In the genomic region with DNA sequence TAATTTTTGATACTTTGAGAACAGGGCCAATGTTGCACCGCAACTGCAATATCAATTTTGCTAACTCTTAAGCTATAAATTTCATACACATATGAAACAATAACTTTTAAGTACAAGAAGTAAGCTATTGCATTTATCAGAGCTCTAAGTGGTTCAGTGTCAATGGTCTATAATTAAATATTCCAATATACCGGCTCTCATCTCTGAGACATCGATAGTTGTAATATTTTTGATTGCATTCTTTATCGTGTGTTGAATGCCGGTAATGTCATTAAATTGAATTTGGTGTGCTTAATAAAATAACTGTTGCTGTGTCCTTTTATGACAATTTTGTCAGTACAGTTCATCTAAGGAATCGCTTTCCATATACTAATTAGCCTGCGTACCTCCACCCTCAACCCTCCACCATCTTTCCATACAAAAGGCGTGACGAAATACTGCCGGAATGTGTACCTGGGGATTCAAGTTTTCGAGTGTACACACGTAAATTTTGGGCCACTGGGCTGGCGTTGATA, we compare ENCODE assay signal across 1 fruit fly cellular context.
TF ChIP-seq lines count a peak whose summit lies in the region.

A gene (plus strand): TSS at position 238 of the 515 bp plus-strand sequence.

TF ChIP-seq in whole organism, embryonic, 481 proteins besides CTCF, POLR2A, EP300 and RAD21 (continued from another document and continues in another):
- TF ChIP-seq CG4328 (GFP tag; optimal IDR thresholded peaks at IDR 0.05; lab: Kevin White, UChicago): no peak
- TF ChIP-seq pan (optimal IDR thresholded peaks at IDR 0.05; lab: Kevin White, UChicago): no peak
- TF ChIP-seq pan (GFP tag; optimal IDR thresholded peaks at IDR 0.05 in 1 of 2, IDR thresholded peaks at IDR 0.05 in 1 of 2): no peak
- TF ChIP-seq nom (GFP tag; optimal IDR thresholded peaks at IDR 0.05; lab: Kevin White, UChicago): peak; percentile 25
- TF ChIP-seq CG10209 (GFP tag; optimal IDR thresholded peaks at IDR 0.05; lab: Kevin White, UChicago): no peak
- no peak for TF ChIP-seq CG6813 (GFP tag; optimal IDR thresholded peaks at IDR 0.05; lab: Kevin White, UChicago)
- no peak for TF ChIP-seq Fer1 (GFP tag; optimal IDR thresholded peaks at IDR 0.05; lab: Kevin White, UChicago)
- no peak for TF ChIP-seq ranshi (GFP tag; IDR thresholded peaks at IDR 0.05; lab: Robert Waterston, UW)
- no peak for TF ChIP-seq Nf-YA (GFP tag; IDR thresholded peaks at IDR 0.05; lab: Robert Waterston, UW)
- no peak for TF ChIP-seq Hey (tag; optimal IDR thresholded peaks at IDR 0.05; lab: Kevin White, UChicago)
- TF ChIP-seq Blimp-1 (GFP tag; optimal IDR thresholded peaks at IDR 0.05; lab: Kevin White, UChicago): no peak
- no peak for TF ChIP-seq insv (GFP tag; optimal IDR thresholded peaks at IDR 0.05; lab: Kevin White, UChicago)
- no peak for TF ChIP-seq CG12104 (GFP tag; optimal IDR thresholded peaks at IDR 0.05; lab: Kevin White, UChicago)
- TF ChIP-seq Dfd (GFP tag; optimal IDR thresholded peaks at IDR 0.05; lab: Kevin White, UChicago): peak in 1 of 2 experiments; percentile 69
- TF ChIP-seq CG9797 (GFP tag; optimal IDR thresholded peaks at IDR 0.05; lab: Kevin White, UChicago): no peak
- TF ChIP-seq hbn (GFP tag; IDR thresholded peaks at IDR 0.05; lab: Robert Waterston, UW; ENCODE audit: partially characterized antibody): no peak
- no peak for TF ChIP-seq Kr (GFP tag; optimal IDR thresholded peaks at IDR 0.05; lab: Kevin White, UChicago)
- peak; percentile 83 for TF ChIP-seq row (GFP tag; IDR thresholded peaks at IDR 0.05; lab: Robert Waterston, UW)
- TF ChIP-seq CG4360 (GFP tag; IDR thresholded peaks at IDR 0.05; lab: Robert Waterston, UW): no peak
- TF ChIP-seq h (optimal IDR thresholded peaks at IDR 0.05; lab: Kevin White, UChicago): no peak
- no peak for TF ChIP-seq NfI (GFP tag; optimal IDR thresholded peaks at IDR 0.05; lab: Kevin White, UChicago)
- TF ChIP-seq TFAM (GFP tag; optimal IDR thresholded peaks at IDR 0.05; lab: Kevin White, UChicago): no peak
- peak; percentile 99 for TF ChIP-seq CG30020 (tag; optimal IDR thresholded peaks at IDR 0.05; lab: Kevin White, UChicago)
- no peak for TF ChIP-seq ase (GFP tag; IDR thresholded peaks at IDR 0.05; lab: Robert Waterston, UW)
- TF ChIP-seq nerfin-1 (tag; optimal IDR thresholded peaks at IDR 0.05; lab: Kevin White, UChicago): peak; percentile 99
- no peak for TF ChIP-seq twi (tag; optimal IDR thresholded peaks at IDR 0.05; lab: Kevin White, UChicago)
- peak; percentile 32 for TF ChIP-seq CG8290 (GFP tag; optimal IDR thresholded peaks at IDR 0.05; lab: Kevin White, UChicago)
- TF ChIP-seq CG8290 (tag; optimal IDR thresholded peaks at IDR 0.05; lab: Kevin White, UChicago): peak in 1 of 2 experiments; percentile 72
- no peak for TF ChIP-seq Hand (GFP tag; optimal IDR thresholded peaks at IDR 0.05; lab: Kevin White, UChicago)
- TF ChIP-seq ash1 (GFP tag; optimal IDR thresholded peaks at IDR 0.05; lab: Kevin White, UChicago): no peak
- TF ChIP-seq CG12155 (GFP tag; optimal IDR thresholded peaks at IDR 0.05; lab: Kevin White, UChicago): no peak
- no peak for TF ChIP-seq zf30C (GFP tag; optimal IDR thresholded peaks at IDR 0.05; lab: Kevin White, UChicago)
- no peak for TF ChIP-seq CG8281 (tag; optimal IDR thresholded peaks at IDR 0.05; lab: Kevin White, UChicago)
- TF ChIP-seq CG10462 (GFP tag; optimal IDR thresholded peaks at IDR 0.05; lab: Kevin White, UChicago): no peak
- no peak for TF ChIP-seq seq (GFP tag; IDR thresholded peaks at IDR 0.05; lab: Robert Waterston, UW)
- no peak for TF ChIP-seq CG6854 (GFP tag; optimal IDR thresholded peaks at IDR 0.05; lab: Kevin White, UChicago)
- TF ChIP-seq C15 (GFP tag; IDR thresholded peaks at IDR 0.05; lab: Robert Waterston, UW): no peak
- peak; percentile 98 for TF ChIP-seq CG1024 (GFP tag; IDR thresholded peaks at IDR 0.05; lab: Robert Waterston, UW)
- no peak for TF ChIP-seq Doc2 (GFP tag; IDR thresholded peaks at IDR 0.05; lab: Robert Waterston, UW)
- no peak for TF ChIP-seq CrebB (tag; optimal IDR thresholded peaks at IDR 0.05; lab: Kevin White, UChicago)
- no peak for TF ChIP-seq lab (GFP tag; optimal IDR thresholded peaks at IDR 0.05; lab: Kevin White, UChicago)
- no peak for TF ChIP-seq repo (GFP tag; optimal IDR thresholded peaks at IDR 0.05; lab: Kevin White, UChicago)
- TF ChIP-seq CG31441 (GFP tag; IDR thresholded peaks at IDR 0.05; lab: Robert Waterston, UW): no peak
- TF ChIP-seq Dek (tag; optimal IDR thresholded peaks at IDR 0.05; lab: Kevin White, UChicago): no peak
- no peak for TF ChIP-seq CG12942 (GFP tag; optimal IDR thresholded peaks at IDR 0.05; lab: Kevin White, UChicago)
- TF ChIP-seq slp2 (GFP tag; optimal IDR thresholded peaks at IDR 0.05; lab: Kevin White, UChicago): no peak
- peak; percentile 77 for TF ChIP-seq BEAF-32 (GFP tag; optimal IDR thresholded peaks at IDR 0.05; lab: Kevin White, UChicago)
- no peak for TF ChIP-seq Lim3 (GFP tag; IDR thresholded peaks at IDR 0.05; lab: Robert Waterston, UW)
- TF ChIP-seq tap (tag; optimal IDR thresholded peaks at IDR 0.05; lab: Kevin White, UChicago): no peak
- no peak for TF ChIP-seq CG10147 (GFP tag; optimal IDR thresholded peaks at IDR 0.05; lab: Kevin White, UChicago)
- TF ChIP-seq CG2120 (GFP tag; optimal IDR thresholded peaks at IDR 0.05; lab: Kevin White, UChicago): peak; percentile 5
- TF ChIP-seq Hr51 (GFP tag; optimal IDR thresholded peaks at IDR 0.05; lab: Kevin White, UChicago): no peak
- no peak for TF ChIP-seq Neu2 (GFP tag; optimal IDR thresholded peaks at IDR 0.05; lab: Kevin White, UChicago; ENCODE audit: borderline replicate concordance)
- TF ChIP-seq Ssrp (tag; optimal IDR thresholded peaks at IDR 0.05; lab: Kevin White, UChicago): no peak
- no peak for TF ChIP-seq eyg (GFP tag; optimal IDR thresholded peaks at IDR 0.05; lab: Kevin White, UChicago)
- TF ChIP-seq NC2α (GFP tag; optimal IDR thresholded peaks at IDR 0.05; lab: Kevin White, UChicago): no peak
- no peak for TF ChIP-seq CG10959 (GFP tag; IDR thresholded peaks at IDR 0.05; lab: Robert Waterston, UW)
- TF ChIP-seq CG6175 (GFP tag; IDR thresholded peaks at IDR 0.05; lab: Robert Waterston, UW): no peak
- TF ChIP-seq croc (GFP tag; conservative IDR thresholded peaks at IDR 0.05; lab: Robert Waterston, UW): no peak
- no peak for TF ChIP-seq Aef1 (GFP tag; IDR thresholded peaks at IDR 0.05; lab: Robert Waterston, UW)
- no peak for TF ChIP-seq CG15479 (GFP tag; optimal IDR thresholded peaks at IDR 0.05; lab: Kevin White, UChicago)
- TF ChIP-seq sima (GFP tag; optimal IDR thresholded peaks at IDR 0.05; lab: Kevin White, UChicago): no peak
- TF ChIP-seq caup (GFP tag; optimal IDR thresholded peaks at IDR 0.05; lab: Kevin White, UChicago; ENCODE audit: severe bottlenecking): no peak
- peak; percentile 52 for TF ChIP-seq zen (tag; optimal IDR thresholded peaks at IDR 0.05; lab: Kevin White, UChicago)
- no peak for TF ChIP-seq Sin3A (optimal IDR thresholded peaks at IDR 0.05; lab: Kevin White, UChicago)
- no peak for TF ChIP-seq Dp (GFP tag; optimal IDR thresholded peaks at IDR 0.05; lab: Kevin White, UChicago)
- TF ChIP-seq gfzf (GFP tag; optimal IDR thresholded peaks at IDR 0.05; lab: Kevin White, UChicago): peak; percentile 32
- no peak for TF ChIP-seq Dad (GFP tag; optimal IDR thresholded peaks at IDR 0.05; lab: Kevin White, UChicago)
- TF ChIP-seq CG34422 (GFP tag; IDR thresholded peaks at IDR 0.05; lab: Robert Waterston, UW): peak; percentile 86; the same call in 2 of the 3 replicates
- TF ChIP-seq otp (GFP tag; IDR thresholded peaks at IDR 0.05; lab: Robert Waterston, UW): no peak
- no peak for TF ChIP-seq Abd-B (GFP tag; optimal IDR thresholded peaks at IDR 0.05; lab: Kevin White, UChicago)
- TF ChIP-seq dysf (GFP tag; IDR thresholded peaks at IDR 0.05; lab: Robert Waterston, UW): no peak
- TF ChIP-seq sna (GFP tag; IDR thresholded peaks at IDR 0.05; lab: Robert Waterston, UW; ENCODE audit: partially characterized antibody): no peak
- TF ChIP-seq ci (GFP tag; IDR thresholded peaks at IDR 0.05; lab: Robert Waterston, UW): no peak
- no peak for TF ChIP-seq CG13296 (GFP tag; optimal IDR thresholded peaks at IDR 0.05; lab: Kevin White, UChicago)
- TF ChIP-seq tna (GFP tag; IDR thresholded peaks at IDR 0.05; lab: Robert Waterston, UW; ENCODE audit: partially characterized antibody): no peak
- TF ChIP-seq CG3995 (GFP tag; optimal IDR thresholded peaks at IDR 0.05; lab: Kevin White, UChicago): peak; percentile 51
- no peak for TF ChIP-seq chinmo (GFP tag; IDR thresholded peaks at IDR 0.05; lab: Robert Waterston, UW; ENCODE audit: partially characterized antibody)
- TF ChIP-seq CG17186 (GFP tag; optimal IDR thresholded peaks at IDR 0.05; lab: Kevin White, UChicago): no peak
- TF ChIP-seq YL-1 (GFP tag; optimal IDR thresholded peaks at IDR 0.05; lab: Kevin White, UChicago): peak; percentile 15
- no peak for TF ChIP-seq CG9727 (GFP tag; optimal IDR thresholded peaks at IDR 0.05; lab: Kevin White, UChicago)
- no peak for TF ChIP-seq CG12071 (GFP tag; optimal IDR thresholded peaks at IDR 0.05; lab: Kevin White, UChicago)
- no peak for TF ChIP-seq CG2678 (tag; optimal IDR thresholded peaks at IDR 0.05; lab: Kevin White, UChicago)
- TF ChIP-seq CG2202 (tag; optimal IDR thresholded peaks at IDR 0.05; lab: Kevin White, UChicago): no peak
- TF ChIP-seq pnt (GFP tag; optimal IDR thresholded peaks at IDR 0.05; lab: Kevin White, UChicago): no peak
- TF ChIP-seq sens (GFP tag; lab: Kevin White, UChicago): peak; percentile 84
- TF ChIP-seq CG10543 (GFP tag; optimal IDR thresholded peaks at IDR 0.05; lab: Kevin White, UChicago): no peak
- TF ChIP-seq gcm (GFP tag; optimal IDR thresholded peaks at IDR 0.05; lab: Kevin White, UChicago): no peak
- TF ChIP-seq gsb-n (tag; optimal IDR thresholded peaks at IDR 0.05; lab: Kevin White, UChicago): peak; percentile 83
- TF ChIP-seq jigr1 (GFP tag; IDR thresholded peaks at IDR 0.05; lab: Robert Waterston, UW): no peak
- no peak for TF ChIP-seq CG33213 (GFP tag; optimal IDR thresholded peaks at IDR 0.05; lab: Kevin White, UChicago)
- no peak for TF ChIP-seq CG5245 (GFP tag; optimal IDR thresholded peaks at IDR 0.05; lab: Kevin White, UChicago)
- TF ChIP-seq CG8765 (GFP tag; IDR thresholded peaks at IDR 0.05; lab: Robert Waterston, UW): no peak
- TF ChIP-seq CG2712 (tag; optimal IDR thresholded peaks at IDR 0.05; lab: Kevin White, UChicago): peak; percentile 25
- TF ChIP-seq sisA (GFP tag; IDR thresholded peaks at IDR 0.05; lab: Robert Waterston, UW): no peak
- TF ChIP-seq pros (GFP tag; optimal IDR thresholded peaks at IDR 0.05; lab: Kevin White, UChicago): peak; percentile 73
- TF ChIP-seq ham (GFP tag; IDR thresholded peaks at IDR 0.05; lab: Robert Waterston, UW): no peak
- TF ChIP-seq Oaz (GFP tag; IDR thresholded peaks at IDR 0.05; lab: Robert Waterston, UW): no peak
- no peak for TF ChIP-seq da (GFP tag; optimal IDR thresholded peaks at IDR 0.05; lab: Kevin White, UChicago)
- no peak for TF ChIP-seq onecut (GFP tag; IDR thresholded peaks at IDR 0.05; lab: Robert Waterston, UW)
- no peak for TF ChIP-seq Lpt (GFP tag; optimal IDR thresholded peaks at IDR 0.05; lab: Kevin White, UChicago)
- no peak for TF ChIP-seq CG8924 (tag; optimal IDR thresholded peaks at IDR 0.05; lab: Kevin White, UChicago)
- no peak for TF ChIP-seq CG31365 (tag; optimal IDR thresholded peaks at IDR 0.05; lab: Kevin White, UChicago)
- no peak for TF ChIP-seq chif (GFP tag; optimal IDR thresholded peaks at IDR 0.05; lab: Kevin White, UChicago)
- no peak for TF ChIP-seq CG16863 (GFP tag; optimal IDR thresholded peaks at IDR 0.05; lab: Kevin White, UChicago)
- no peak for TF ChIP-seq CG8478 (optimal IDR thresholded peaks at IDR 0.05; lab: Kevin White, UChicago)
- no peak for TF ChIP-seq Doc3 (GFP tag; IDR thresholded peaks at IDR 0.05; lab: Robert Waterston, UW; ENCODE audit: partially characterized antibody)
- TF ChIP-seq nerfin-2 (GFP tag; IDR thresholded peaks at IDR 0.05; lab: Robert Waterston, UW; ENCODE audit: partially characterized antibody): no peak
- TF ChIP-seq Mrtf (GFP tag; IDR thresholded peaks at IDR 0.05; lab: Robert Waterston, UW): no peak
- no peak for TF ChIP-seq Max (GFP tag; optimal IDR thresholded peaks at IDR 0.05; lab: Kevin White, UChicago)
- no peak for TF ChIP-seq GATAe (GFP tag; conservative IDR thresholded peaks at IDR 0.05; lab: Robert Waterston, UW)
- peak; percentile 51; the same call in 2 of the 3 replicates for TF ChIP-seq CG34224 (GFP tag; IDR thresholded peaks at IDR 0.05; lab: Robert Waterston, UW; ENCODE audit: partially characterized antibody)
- TF ChIP-seq fu2 (GFP tag; optimal IDR thresholded peaks at IDR 0.05; lab: Kevin White, UChicago): peak; percentile 31
- TF ChIP-seq grn (GFP tag; optimal IDR thresholded peaks at IDR 0.05; lab: Kevin White, UChicago): no peak
- TF ChIP-seq zen2 (GFP tag; IDR thresholded peaks at IDR 0.05; lab: Robert Waterston, UW; ENCODE audit: partially characterized antibody): no peak
- no peak for TF ChIP-seq CG11247 (GFP tag; IDR thresholded peaks at IDR 0.05; lab: Robert Waterston, UW)
- no peak for TF ChIP-seq Gsc (GFP tag; IDR thresholded peaks at IDR 0.05; lab: Robert Waterston, UW)
- TF ChIP-seq Awh (GFP tag; IDR thresholded peaks at IDR 0.05; lab: Robert Waterston, UW): no peak
- TF ChIP-seq amos (GFP tag; IDR thresholded peaks at IDR 0.05; lab: Robert Waterston, UW; ENCODE audit: partially characterized antibody): no peak; the same call in 1 of the 2 replicates
- TF ChIP-seq Scr (GFP tag; IDR thresholded peaks at IDR 0.05; lab: Robert Waterston, UW; ENCODE audit: partially characterized antibody): peak; percentile 59
- no peak for TF ChIP-seq CG11398 (GFP tag; optimal IDR thresholded peaks at IDR 0.05; lab: Kevin White, UChicago)
- TF ChIP-seq CG17568 (GFP tag; optimal IDR thresholded peaks at IDR 0.05; lab: Kevin White, UChicago): no peak
- TF ChIP-seq sd (tag; optimal IDR thresholded peaks at IDR 0.05; lab: Kevin White, UChicago): peak; percentile 97
- no peak for TF ChIP-seq CG34376 (GFP tag; optimal IDR thresholded peaks at IDR 0.05; lab: Kevin White, UChicago)
- no peak for TF ChIP-seq CG15073 (GFP tag; optimal IDR thresholded peaks at IDR 0.05; lab: Kevin White, UChicago)
- no peak for TF ChIP-seq disco-r (GFP tag; optimal IDR thresholded peaks at IDR 0.05; lab: Kevin White, UChicago)
- no peak for TF ChIP-seq Spps (tag; optimal IDR thresholded peaks at IDR 0.05; lab: Kevin White, UChicago)
- TF ChIP-seq CG16815 (GFP tag; optimal IDR thresholded peaks at IDR 0.05; lab: Kevin White, UChicago): no peak
- no peak for TF ChIP-seq sc (optimal IDR thresholded peaks at IDR 0.05; lab: Kevin White, UChicago)
- no peak for TF ChIP-seq sc (GFP tag; optimal IDR thresholded peaks at IDR 0.05; lab: Kevin White, UChicago)
- TF ChIP-seq pzg (GFP tag; optimal IDR thresholded peaks at IDR 0.05; lab: Kevin White, UChicago): peak; percentile 73
